Fruit fly (Drosophila melanogaster): ENCODE measurements around the gene CG5445.

DNA sequence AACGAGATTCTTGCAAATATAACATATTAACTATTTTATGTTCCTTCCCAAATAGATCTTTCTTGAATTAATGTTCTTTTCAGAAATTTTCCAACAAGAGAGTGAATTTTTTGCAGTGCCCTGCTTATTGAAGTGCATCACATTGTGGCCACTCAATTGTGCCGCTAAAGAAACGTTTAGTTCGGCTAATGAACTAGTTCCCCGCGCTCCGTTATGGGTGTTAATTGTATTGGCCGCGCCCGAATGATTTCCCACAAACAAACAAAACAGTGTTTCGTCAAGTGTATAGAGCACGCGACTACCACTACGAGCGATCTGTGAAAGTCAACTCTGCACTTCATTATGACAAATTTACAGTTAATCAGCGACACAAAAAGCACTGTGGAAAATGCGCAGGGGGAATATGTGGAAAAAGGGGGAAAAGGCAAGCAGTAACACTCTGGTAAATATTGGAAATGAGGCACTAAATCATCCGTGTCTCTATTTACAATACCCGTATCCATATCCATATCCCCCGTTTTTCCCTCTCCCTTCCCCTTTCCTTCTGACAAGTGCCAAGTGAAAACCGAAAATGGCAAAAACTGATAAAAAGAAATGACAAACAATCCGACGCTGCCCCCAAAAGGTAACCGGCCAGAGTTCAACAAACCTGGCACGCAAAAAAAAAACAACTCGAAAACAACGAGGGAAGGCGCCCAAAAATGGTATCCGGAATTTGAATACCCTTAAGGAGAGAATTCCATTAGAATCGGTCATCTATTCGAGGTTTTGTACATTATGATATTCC lies 14.2 kb downstream of the CG5445 start:
- TF ChIP-seq CG8478 (optimal IDR thresholded peaks at IDR 0.05): no peak
- TF ChIP-seq CTCF (optimal IDR thresholded peaks at IDR 0.05): no peak

Data from S2 (cell line).